Worm (Caenorhabditis elegans): ENCODE data around the gene F33C8.2.

ce11 chrX:14704933-14705332 lies 16.3 kb upstream of the F33C8.2 start:
- TF ChIP-seq ces-1 (GFP tag; optimal IDR thresholded peaks at IDR 0.05) (no peak), ztf-11 (tag; optimal IDR thresholded peaks at IDR 0.05) (no peak), ceh-82 (tag; optimal IDR thresholded peaks at IDR 0.05) (no peak), pqm-1 (tag; optimal IDR thresholded peaks at IDR 0.05) (no peak), ceh-62 (tag; optimal IDR thresholded peaks at IDR 0.05) (no peak), spr-3 (GFP tag; optimal IDR thresholded peaks at IDR 0.05) (no peak), nhr-76 (tag; optimal IDR thresholded peaks at IDR 0.05) (no peak), zfp-2 (tag; optimal IDR thresholded peaks at IDR 0.05) (no peak), hmg-1.1 (GFP tag; IDR thresholded peaks at IDR 0.05) (no peak), lsy-2 (tag; optimal IDR thresholded peaks at IDR 0.05) (no peak), nhr-10 (tag; optimal IDR thresholded peaks at IDR 0.05) (no peak), unc-62 (GFP tag; optimal IDR thresholded peaks at IDR 0.05 in 1 of 2) (no peak), unc-62 (tag; optimal IDR thresholded peaks at IDR 0.05) (no peak), rbr-2 (tag; optimal IDR thresholded peaks at IDR 0.05) (no peak)
